Fruit fly (Drosophila melanogaster): ENCODE measurements around the gene amd.

amd gene

DNA sequence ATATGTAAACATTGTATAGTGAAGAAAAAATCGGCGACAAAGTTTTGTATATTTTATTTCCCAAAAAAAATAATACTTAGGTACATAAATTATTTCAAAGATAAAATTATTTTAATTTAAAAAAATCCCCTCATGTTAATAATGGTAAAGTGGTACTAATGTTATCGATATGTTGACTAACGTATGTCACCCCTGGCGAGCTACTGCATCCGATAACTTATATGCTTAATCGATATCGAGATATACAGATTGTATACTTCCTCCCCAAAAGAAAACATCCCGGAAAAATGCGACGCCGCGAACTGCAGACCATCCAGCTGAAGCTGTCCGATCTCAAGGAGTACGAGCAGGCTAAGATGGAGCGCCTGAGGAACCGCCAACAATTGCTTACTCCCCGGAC, 45.2 kb upstream of the amd start, which contains the start of gene CG17343 (continued):
- TF ChIP-seq CG9215 (GFP tag; IDR thresholded peaks at IDR 0.05) (no peak), CG17328 (GFP tag; IDR thresholded peaks at IDR 0.05) (no peak), vnd (GFP tag; IDR thresholded peaks at IDR 0.05; ENCODE audit: partially characterized antibody) (peak; percentile 90), pita (GFP tag; optimal IDR thresholded peaks at IDR 0.05) (no peak), HmgD (GFP tag; optimal IDR thresholded peaks at IDR 0.05) (no peak), Hsf (GFP tag; optimal IDR thresholded peaks at IDR 0.05) (no peak), ap (GFP tag; IDR thresholded peaks at IDR 0.05) (no peak), ind (GFP tag; optimal IDR thresholded peaks at IDR 0.05) (no peak), Vsx1 (GFP tag; optimal IDR thresholded peaks at IDR 0.05) (no peak), trem (tag; optimal IDR thresholded peaks at IDR 0.05) (peak; percentile 46), odd (GFP tag; optimal IDR thresholded peaks at IDR 0.05) (no peak), ato (GFP tag; IDR thresholded peaks at IDR 0.05; ENCODE audit: partially characterized antibody) (peak; percentile 98), vfl (GFP tag; optimal IDR thresholded peaks at IDR 0.05) (no peak), oc (tag; optimal IDR thresholded peaks at IDR 0.05) (no peak), Abd-B (GFP tag; optimal IDR thresholded peaks at IDR 0.05) (no peak), gfzf (GFP tag; optimal IDR thresholded peaks at IDR 0.05) (no peak), ro (GFP tag; IDR thresholded peaks at IDR 0.05) (no peak), hbn (GFP tag; IDR thresholded peaks at IDR 0.05; ENCODE audit: partially characterized antibody) (peak; percentile 79), CG34422 (GFP tag; IDR thresholded peaks at IDR 0.05) (no peak), sob (GFP tag; IDR thresholded peaks at IDR 0.05) (no peak), Awh (GFP tag; IDR thresholded peaks at IDR 0.05) (no peak), Sry-δ (GFP tag; optimal IDR thresholded peaks at IDR 0.05) (peak; percentile 63), Lhr (GFP tag; optimal IDR thresholded peaks at IDR 0.05) (no peak), CG8359 (GFP tag; optimal IDR thresholded peaks at IDR 0.05; ENCODE audit: borderline replicate concordance) (no peak), CG7963 (GFP tag; IDR thresholded peaks at IDR 0.05; ENCODE audit: partially characterized antibody) (peak; percentile 99), CG6765 (GFP tag; optimal IDR thresholded peaks at IDR 0.05) (no peak), zfh2 (GFP tag; optimal IDR thresholded peaks at IDR 0.05) (no peak), CG2116 (GFP tag; optimal IDR thresholded peaks at IDR 0.05) (peak; percentile 91), crp (GFP tag; optimal IDR thresholded peaks at IDR 0.05) (peak in 1 of 2 experiments; percentile 7), C15 (GFP tag; IDR thresholded peaks at IDR 0.05) (no peak), Dek (tag; optimal IDR thresholded peaks at IDR 0.05) (no peak), wdn (GFP tag; IDR thresholded peaks at IDR 0.05) (no peak), gro (GFP tag; optimal IDR thresholded peaks at IDR 0.05) (no peak), bbx (GFP tag; IDR thresholded peaks at IDR 0.05; ENCODE audit: partially characterized antibody) (peak; percentile 95), CG18011 (GFP tag; optimal IDR thresholded peaks at IDR 0.05) (no peak), HmgZ (tag; optimal IDR thresholded peaks at IDR 0.05) (no peak), fu2 (GFP tag; optimal IDR thresholded peaks at IDR 0.05) (no peak), psq (GFP tag; optimal IDR thresholded peaks at IDR 0.05) (no peak), sna (GFP tag; IDR thresholded peaks at IDR 0.05; ENCODE audit: partially characterized antibody) (peak; percentile 82), schlank (tag; optimal IDR thresholded peaks at IDR 0.05) (no peak), Fer2 (tag; optimal IDR thresholded peaks at IDR 0.05) (no peak), kah (GFP tag; optimal IDR thresholded peaks at IDR 0.05) (no peak), CG10462 (GFP tag; optimal IDR thresholded peaks at IDR 0.05) (no peak), CG8388 (GFP tag; optimal IDR thresholded peaks at IDR 0.05) (no peak), bcd (GFP tag; optimal IDR thresholded peaks at IDR 0.05) (no peak), Chrac-16 (GFP tag; optimal IDR thresholded peaks at IDR 0.05) (no peak), CG2199 (GFP tag; IDR thresholded peaks at IDR 0.05) (no peak), usp (GFP tag; optimal IDR thresholded peaks at IDR 0.05) (no peak), hb (GFP tag; IDR thresholded peaks at IDR 0.05; ENCODE audit: partially characterized antibody) (peak; percentile 98), fru (optimal IDR thresholded peaks at IDR 0.05) (no peak), inv (GFP tag; IDR thresholded peaks at IDR 0.05; ENCODE audit: partially characterized antibody) (peak; percentile 81)
